Worm (Caenorhabditis elegans) whole organism, L4 larva: ENCODE data around the gene Y67D8B.2.
A peak's percentile ranks its signal among the peaks of the same experiment; 100 is the strongest.

Source experiments
- D1046.2 ChIP-seq: fragments of 200-800 bp; sonication (Bioruptor generic); IDR thresholded peaks from 2 replicates; pipeline ENCODE4 v1.3.6; 2022; ENCODE audit warnings: missing genetic modification characterization, missing compliant biosample characterization
- F10B5.3 ChIP-seq: sonication (generic microtip); optimal IDR thresholded peaks from 2 replicates; lab custom pipeline; 2016; ENCODE audit warnings: mild to moderate bottlenecking, missing genetic modification characterization, missing compliant biosample characterization
- F37D6.2 ChIP-seq: sonication (generic microtip); optimal IDR thresholded peaks from 2 replicates; lab custom pipeline; 2016; ENCODE audit warnings: mild to moderate bottlenecking, missing genetic modification characterization, missing compliant biosample characterization
- R02D3.7 ChIP-seq: fragments of 150-350 bp; sonication (generic microtip); optimal IDR thresholded peaks from 3 replicates; lab custom pipeline; 2014; ENCODE audit warnings: missing biosample characterization, missing genetic modification characterization
- aly-2 ChIP-seq: sonication (generic microtip); optimal IDR thresholded peaks from 2 replicates; lab custom pipeline; 2018; ENCODE audit warnings: missing biosample characterization, missing genetic modification characterization
- ceh-20 ChIP-seq: fragments of 200-800 bp; sonication (Bioruptor generic); IDR thresholded peaks from 2 replicates; pipeline ENCODE4 v1.3.6; 2022; ENCODE audit warnings: missing genetic modification reagents, missing genetic modification characterization, missing compliant biosample characterization
- ceh-28 ChIP-seq: fragments of 150-350 bp; optimal IDR thresholded peaks from 2 replicates; lab custom pipeline; 2014; ENCODE audit warnings: missing biosample characterization, missing genetic modification reagents, missing genetic modification characterization
- ceh-32 ChIP-seq: sonication (generic microtip); optimal IDR thresholded peaks from 2 replicates; lab custom pipeline; 2016; ENCODE audit warnings: mild to moderate bottlenecking, missing genetic modification characterization, missing compliant biosample characterization; ENCODE audit not compliant: poor library complexity
- ceh-44 ChIP-seq: fragments of 200-800 bp; sonication (Bioruptor generic); IDR thresholded peaks from 2 replicates; pipeline ENCODE4 v1.3.6; 2022; ENCODE audit warnings: missing genetic modification reagents, missing genetic modification characterization, missing compliant biosample characterization
- cey-2 ChIP-seq: sonication (generic microtip); optimal IDR thresholded peaks from 3 replicates; lab custom pipeline; 2017; ENCODE audit warnings: missing genetic modification characterization, mild to moderate bottlenecking, missing compliant biosample characterization, antibody characterized with exemption, borderline replicate concordance; ENCODE audit not compliant: insufficient read depth
- daf-16 ChIP-seq, 3 experiments: sonication (generic microtip); optimal IDR thresholded peaks; 2 replicates each; lab custom pipeline; 2016 to 2017; ENCODE audit warnings: missing genetic modification characterization in 3 of 3, missing genetic modification reagents in 3 of 3, mild to moderate bottlenecking in 2 of 3, missing compliant biosample characterization in 2 of 3, missing biosample characterization in 1 of 3, moderate library complexity in 1 of 3
- dmd-8 ChIP-seq: fragments of 200-800 bp; sonication (Bioruptor generic); IDR thresholded peaks from 2 replicates; pipeline ENCODE4 v1.3.6; 2022; ENCODE audit warnings: missing genetic modification characterization, missing compliant biosample characterization
- dmd-9 ChIP-seq: fragments of 200-800 bp; sonication (Bioruptor generic); IDR thresholded peaks from 2 replicates; pipeline ENCODE4 v1.3.6; 2022; ENCODE audit warnings: missing genetic modification reagents, missing genetic modification characterization, missing compliant biosample characterization
- dpl-1 ChIP-seq: fragments of 150-350 bp; optimal IDR thresholded peaks from 2 replicates; lab custom pipeline; 2014; ENCODE audit warnings: missing biosample characterization, missing genetic modification reagents, missing genetic modification characterization
- egl-43 ChIP-seq: fragments of 200-800 bp; sonication (Bioruptor generic); IDR thresholded peaks from 2 replicates; pipeline ENCODE4 v1.3.6; 2022; ENCODE audit warnings: missing genetic modification reagents, missing genetic modification characterization, missing compliant biosample characterization
- fkh-10 ChIP-seq: fragments of 150-350 bp; optimal IDR thresholded peaks from 2 replicates; lab custom pipeline; 2014; ENCODE audit warnings: missing biosample characterization, missing genetic modification reagents, missing genetic modification characterization
- gei-8 ChIP-seq: fragments of 200-800 bp; sonication (Bioruptor generic); optimal IDR thresholded peaks from 2 replicates; lab custom pipeline; 2018; ENCODE audit warnings: mild to moderate bottlenecking, missing genetic modification characterization, missing compliant biosample characterization
- hif-1 ChIP-seq, 2 experiments: sonication (generic microtip); optimal IDR thresholded peaks; 2 replicates each; lab custom pipeline; 2016 to 2017; ENCODE audit warnings: missing compliant biosample characterization in 2 of 2, missing genetic modification characterization in 2 of 2, missing genetic modification reagents in 2 of 2, missing genotype in 2 of 2, mild to moderate bottlenecking in 1 of 2
- hlh-30 ChIP-seq: sonication (generic microtip); optimal IDR thresholded peaks from 2 replicates; lab custom pipeline; 2017; ENCODE audit warnings: antibody characterized with exemption, mild to moderate bottlenecking, missing genetic modification characterization, missing compliant biosample characterization; ENCODE audit not compliant: insufficient read depth
- jun-1 ChIP-seq: fragments of 150-350 bp; optimal IDR thresholded peaks from 2 replicates; lab custom pipeline; 2014; ENCODE audit warnings: missing biosample characterization, missing genetic modification reagents, missing genetic modification characterization
- lim-7 ChIP-seq: fragments of 200-800 bp; sonication (Bioruptor generic); IDR thresholded peaks from 2 replicates; pipeline ENCODE4 v1.3.6; 2022; ENCODE audit warnings: missing genetic modification characterization, missing compliant biosample characterization
- lin-1 ChIP-seq: fragments of 200-800 bp; sonication (Bioruptor generic); IDR thresholded peaks from 2 replicates; pipeline ENCODE4 v1.3.6; 2022; ENCODE audit warnings: missing genetic modification reagents, missing genetic modification characterization, missing compliant biosample characterization
- lin-13 ChIP-seq: fragments of 150-350 bp; optimal IDR thresholded peaks from 2 replicates; lab custom pipeline; 2014; ENCODE audit warnings: missing biosample characterization, missing genetic modification reagents, missing genetic modification characterization
- lir-3 ChIP-seq: sonication (generic microtip); optimal IDR thresholded peaks from 2 replicates; lab custom pipeline; 2016; ENCODE audit warnings: mild to moderate bottlenecking, missing genetic modification characterization, missing compliant biosample characterization
- lsy-2 ChIP-seq, 2 experiments: fragments of 150-350 bp in 1 of 2; sonication (generic microtip) in 1 of 2; optimal IDR thresholded peaks; 2 replicates each; lab custom pipeline; 2014 to 2017; ENCODE audit warnings: missing biosample characterization in 2 of 2, missing genetic modification characterization in 2 of 2
- madf-5 ChIP-seq, 2 experiments: fragments of 200-800 bp; sonication (Bioruptor generic); IDR thresholded peaks; 2 replicates each; pipeline ENCODE4 v1.3.6; 2022; ENCODE audit warnings: missing compliant biosample characterization in 2 of 2, missing genetic modification characterization in 2 of 2
- madf-9 ChIP-seq: fragments of 200-800 bp; sonication (Bioruptor generic); conservative IDR thresholded peaks from 2 replicates; pipeline ENCODE4 v1.3.6; 2022; ENCODE audit warnings: missing genetic modification reagents, missing genetic modification characterization, missing compliant biosample characterization
- mep-1 ChIP-seq: fragments of 150-350 bp; sonication (generic microtip); optimal IDR thresholded peaks from 3 replicates; lab custom pipeline; 2014; ENCODE audit warnings: missing biosample characterization, missing genetic modification characterization
- mes-2 ChIP-seq: sonication (generic microtip); optimal IDR thresholded peaks from 2 replicates; lab custom pipeline; 2016; ENCODE audit warnings: missing genotype, mild to moderate bottlenecking, missing genetic modification characterization, missing compliant biosample characterization; ENCODE audit not compliant: poor library complexity, severe bottlenecking
- mxl-2 ChIP-seq: fragments of 200-800 bp; sonication (Bioruptor generic); conservative IDR thresholded peaks from 2 replicates; pipeline ENCODE4 v1.3.6; 2022; ENCODE audit warnings: missing genetic modification reagents, missing genetic modification characterization, missing compliant biosample characterization
- nhr-10 ChIP-seq: fragments of 150-350 bp; optimal IDR thresholded peaks from 2 replicates; lab custom pipeline; 2014; ENCODE audit warnings: missing biosample characterization, missing genetic modification characterization
- nhr-102 ChIP-seq: sonication (generic microtip); optimal IDR thresholded peaks from 2 replicates; lab custom pipeline; 2016; ENCODE audit warnings: mild to moderate bottlenecking, missing genetic modification characterization, moderate library complexity, missing compliant biosample characterization
- nhr-11 ChIP-seq: fragments of 150-350 bp; optimal IDR thresholded peaks from 2 replicates; lab custom pipeline; 2014; ENCODE audit warnings: missing biosample characterization, missing genetic modification characterization
- nhr-28 ChIP-seq: fragments of 150-350 bp; optimal IDR thresholded peaks from 2 replicates; lab custom pipeline; 2014; ENCODE audit warnings: missing biosample characterization, missing genetic modification characterization
- nhr-41 ChIP-seq: fragments of 200-800 bp; sonication (Bioruptor generic); IDR thresholded peaks from 2 replicates; pipeline ENCODE4 v1.3.6; 2022; ENCODE audit warnings: missing genetic modification reagents, missing genetic modification characterization, missing compliant biosample characterization
- nhr-6 ChIP-seq: fragments of 150-350 bp; optimal IDR thresholded peaks from 2 replicates; lab custom pipeline; 2014; ENCODE audit warnings: missing biosample characterization, missing genetic modification characterization
- nhr-76 ChIP-seq: fragments of 150-350 bp; optimal IDR thresholded peaks from 2 replicates; lab custom pipeline; 2014; ENCODE audit warnings: missing biosample characterization, missing genetic modification characterization
- nhr-77 ChIP-seq: fragments of 150-350 bp; optimal IDR thresholded peaks from 2 replicates; lab custom pipeline; 2014; ENCODE audit warnings: missing biosample characterization, missing genetic modification characterization
- php-3 ChIP-seq: fragments of 200-800 bp; sonication (Bioruptor generic); IDR thresholded peaks from 2 replicates; pipeline ENCODE4 v1.3.6; 2022; ENCODE audit warnings: missing genetic modification reagents, missing genetic modification characterization, missing compliant biosample characterization
- pqm-1 ChIP-seq: sonication (generic microtip); optimal IDR thresholded peaks from 2 replicates; lab custom pipeline; 2017; ENCODE audit warnings: missing biosample characterization, missing genetic modification characterization
- rbr-2 ChIP-seq: sonication (generic microtip); optimal IDR thresholded peaks from 2 replicates; lab custom pipeline; 2016; ENCODE audit warnings: missing genotype, missing genetic modification characterization, missing compliant biosample characterization
- snpc-1.2 ChIP-seq: fragments of 200-800 bp; sonication (Bioruptor generic); IDR thresholded peaks from 2 replicates; pipeline ENCODE4 v1.3.6; 2022; ENCODE audit warnings: missing genetic modification reagents, missing genetic modification characterization, missing compliant biosample characterization
- snpc-4 ChIP-seq: fragments of 150-350 bp; optimal IDR thresholded peaks from 2 replicates; lab custom pipeline; 2014; ENCODE audit warnings: missing biosample characterization, missing genetic modification characterization
- spr-1 ChIP-seq: sonication (generic microtip); optimal IDR thresholded peaks from 2 replicates; lab custom pipeline; 2016; ENCODE audit warnings: mild to moderate bottlenecking, missing genetic modification characterization, missing compliant biosample characterization
- spr-3 ChIP-seq: fragments of 200-800 bp; sonication (Bioruptor generic); optimal IDR thresholded peaks from 2 replicates; lab custom pipeline; 2018; ENCODE audit warnings: mild to moderate bottlenecking, missing genetic modification characterization, missing compliant biosample characterization
- tra-1 ChIP-seq: fragments of 200-800 bp; sonication (Bioruptor generic); IDR thresholded peaks from 2 replicates; pipeline ENCODE4 v1.3.6; 2022; ENCODE audit warnings: missing genetic modification reagents, missing genetic modification characterization, missing compliant biosample characterization
- unc-39 ChIP-seq: sonication (generic microtip); optimal IDR thresholded peaks from 2 replicates; lab custom pipeline; 2017; ENCODE audit warnings: missing biosample characterization, missing genetic modification characterization
- zfp-2 ChIP-seq: sonication (generic microtip); optimal IDR thresholded peaks from 2 replicates; lab custom pipeline; 2016; ENCODE audit warnings: mild to moderate bottlenecking, missing genetic modification characterization, missing compliant biosample characterization
- zfp-3 ChIP-seq: fragments of 200-800 bp; sonication (Bioruptor generic); conservative IDR thresholded peaks from 2 replicates; pipeline ENCODE4 v1.3.6; 2022; ENCODE audit warnings: missing genetic modification reagents, missing genetic modification characterization, missing compliant biosample characterization

Gene Y67D8B.2

DNA sequence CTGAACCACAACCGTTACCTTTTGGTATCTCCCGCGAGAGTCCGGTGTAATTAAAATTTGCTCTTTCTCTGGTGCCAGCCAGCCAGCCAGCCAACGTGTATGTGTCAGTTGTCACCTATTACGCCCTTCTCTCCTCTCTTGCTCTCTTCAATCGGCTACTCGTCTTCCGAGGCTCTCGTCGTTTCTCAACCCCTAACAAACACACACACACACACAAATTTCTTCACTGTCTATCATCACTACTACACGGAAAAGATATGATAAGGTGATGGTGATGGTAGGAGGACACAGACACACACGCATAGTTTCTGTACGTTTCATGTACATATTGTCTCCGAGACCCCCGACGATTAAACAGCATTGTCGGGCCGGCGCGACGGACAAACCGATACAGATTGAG, 40.3 kb upstream of the Y67D8B.2 start (continued):
- no peak for TF ChIP-seq R02D3.7 (tag; lab: Kevin White, UChicago)
- TF ChIP-seq ceh-20 (GFP tag; lab: Robert Waterston, UW), result no peak
- no peak for TF ChIP-seq dmd-8 (GFP tag; lab: Robert Waterston, UW)
- 0 out of 2 replicates have a peak, but pooled peaks have one; percentile 13 for TF ChIP-seq nhr-41 (GFP tag; lab: Robert Waterston, UW)
- TF ChIP-seq pqm-1 (tag; lab: Kevin White, UChicago), result peak; percentile 65
- TF ChIP-seq lsy-2 (tag; optimal IDR thresholded peaks at IDR 0.05; lab: Kevin White, UChicago), result peak in 1 of 2 experiments; percentile 14
- no peak for TF ChIP-seq F10B5.3 (tag; lab: Kevin White, UChicago)
- no peak for TF ChIP-seq madf-5 (GFP tag; IDR thresholded peaks at IDR 0.05; lab: Robert Waterston, UW)
- TF ChIP-seq lin-13, result no peak
- TF ChIP-seq nhr-11 (tag; lab: Kevin White, UChicago), result peak; percentile 20
- no peak for TF ChIP-seq nhr-10 (tag; lab: Kevin White, UChicago)
- TF ChIP-seq nhr-76 (tag; lab: Kevin White, UChicago), result no peak
- TF ChIP-seq cey-2, result no peak
- TF ChIP-seq lim-7, result no peak
- TF ChIP-seq hlh-30 (tag; lab: Kevin White, UChicago), result peak; percentile 9
- TF ChIP-seq daf-16 (GFP tag; optimal IDR thresholded peaks at IDR 0.05; lab: Kevin White, UChicago), result no peak
- peak; percentile 43 for TF ChIP-seq daf-16 (tag; optimal IDR thresholded peaks at IDR 0.05; lab: Kevin White, UChicago)
- TF ChIP-seq hif-1 (tag; optimal IDR thresholded peaks at IDR 0.05; lab: Kevin White, UChicago), result no peak
- no peak for TF ChIP-seq lir-3 (tag; lab: Kevin White, UChicago)
- no peak for TF ChIP-seq snpc-4 (tag; lab: Kevin White, UChicago)
- no peak for TF ChIP-seq aly-2 (tag; lab: Kevin White, UChicago)
- TF ChIP-seq fkh-10 (GFP tag; lab: Kevin White, UChicago), result no peak
- TF ChIP-seq jun-1, result no peak
- no peak for TF ChIP-seq mxl-2 (GFP tag; lab: Robert Waterston, UW)
- TF ChIP-seq ceh-28 (tag; lab: Kevin White, UChicago), result no peak
- no peak for TF ChIP-seq nhr-102 (tag; lab: Kevin White, UChicago)
- TF ChIP-seq F37D6.2 (tag; lab: Kevin White, UChicago), result no peak
- TF ChIP-seq mep-1 (tag; lab: Kevin White, UChicago), result peak; percentile 14
- TF ChIP-seq nhr-77 (tag; lab: Kevin White, UChicago), result peak; percentile 42
- TF ChIP-seq dpl-1, result no peak
- TF ChIP-seq spr-3, result no peak

ce11 chrIV:3227549-3228139, 36.3 kb upstream of the Y67D8B.2 start:
- TF ChIP-seq tra-1 (GFP tag; lab: Robert Waterston, UW) (0 out of 2 replicates have a peak, but pooled peaks have one; percentile 28), php-3 (GFP tag; lab: Robert Waterston, UW) (peak; percentile 35; the same call in 1 of the 2 replicates), unc-39 (tag; lab: Kevin White, UChicago) (no peak), nhr-28 (tag; lab: Kevin White, UChicago) (peak; percentile 99), spr-1 (tag; lab: Kevin White, UChicago) (peak; percentile 37), ceh-44 (no peak), madf-9 (GFP tag; lab: Robert Waterston, UW) (no peak), D1046.2 (GFP tag; lab: Robert Waterston, UW) (no peak), jun-1 (peak; percentile 57), lin-13 (peak; percentile 40), gei-8 (GFP tag; lab: Kevin White, UChicago) (peak; percentile 55), dmd-9 (no peak), nhr-102 (tag; lab: Kevin White, UChicago) (peak; percentile 67), egl-43 (GFP tag; lab: Robert Waterston, UW) (no peak), ceh-32 (no peak), mxl-2 (GFP tag; lab: Robert Waterston, UW) (0 out of 2 replicates have a peak, but pooled peaks have one; percentile 55), lin-1 (peak; percentile 38; the same call in 1 of the 2 replicates), nhr-6 (tag; lab: Kevin White, UChicago) (peak; percentile 94), mes-2 (tag; lab: Kevin White, UChicago) (peak; percentile 60), zfp-3 (GFP tag; lab: Robert Waterston, UW) (no peak), zfp-2 (no peak), aly-2 (tag; lab: Kevin White, UChicago) (no peak), nhr-76 (tag; lab: Kevin White, UChicago) (no peak), rbr-2 (tag; lab: Kevin White, UChicago) (peak; percentile 55), snpc-1.2 (GFP tag; lab: Robert Waterston, UW) (no peak)
